Worm (Caenorhabditis elegans) whole organism, young adult: Measurements from ENCODE around the gene F48C5.2.

Experiments used
- B0336.3 ChIP-seq: fragments of 200-800 bp; sonication (Bioruptor generic); IDR thresholded peaks from 2 replicates; pipeline ENCODE4 v1.3.6; 2022; ENCODE audit warnings: missing genetic modification characterization, missing compliant biosample characterization
- D2030.7 ChIP-seq: fragments of 200-800 bp; sonication (Bioruptor generic); IDR thresholded peaks from 2 replicates; pipeline ENCODE4 v1.3.6; 2022; ENCODE audit warnings: missing genetic modification reagents, missing genetic modification characterization, missing compliant biosample characterization
- T07F8.4 ChIP-seq: sonication (generic microtip); optimal IDR thresholded peaks from 2 replicates; lab custom pipeline; 2016; ENCODE audit warnings: mild to moderate bottlenecking, missing genetic modification characterization, moderate library complexity, missing compliant biosample characterization
- Y56A3A.18 ChIP-seq: fragments of 200-800 bp; sonication (Bioruptor generic); IDR thresholded peaks from 2 replicates; pipeline ENCODE4 v1.3.6; 2022; ENCODE audit warnings: missing genetic modification reagents, missing genetic modification characterization, missing compliant biosample characterization
- Y67H2A.10 ChIP-seq: fragments of 200-800 bp; sonication (Bioruptor generic); conservative IDR thresholded peaks from 2 replicates; pipeline ENCODE4 v1.3.6; 2022; ENCODE audit warnings: missing genetic modification reagents, missing genetic modification characterization, missing compliant biosample characterization
- atf-7 ChIP-seq: sonication (generic microtip); optimal IDR thresholded peaks from 2 replicates; lab custom pipeline; 2017; ENCODE audit warnings: mild to moderate bottlenecking, missing genetic modification characterization, missing compliant biosample characterization
- attf-6 ChIP-seq: fragments of 200-800 bp; sonication (Bioruptor generic); IDR thresholded peaks from 2 replicates; pipeline ENCODE4 v1.3.6; 2022; ENCODE audit warnings: missing genetic modification reagents, missing genetic modification characterization, missing compliant biosample characterization
- ceh-27 ChIP-seq: fragments of 200-800 bp; sonication (Bioruptor generic); optimal IDR thresholded peaks from 2 replicates; lab custom pipeline; 2018; ENCODE audit warnings: mild to moderate bottlenecking, missing genetic modification characterization, moderate library complexity, missing compliant biosample characterization
- ceh-79 ChIP-seq: sonication (generic microtip); optimal IDR thresholded peaks from 2 replicates; lab custom pipeline; 2017; ENCODE audit warnings: mild to moderate bottlenecking, missing genetic modification characterization, missing compliant biosample characterization
- dpff-1 ChIP-seq: sonication (generic microtip); optimal IDR thresholded peaks from 2 replicates; lab custom pipeline; 2017; ENCODE audit warnings: mild to moderate bottlenecking, missing genetic modification characterization, missing compliant biosample characterization
- egl-44 ChIP-seq: fragments of 200-800 bp; sonication (Bioruptor generic); IDR thresholded peaks from 2 replicates; pipeline ENCODE4 v1.3.6; 2022; ENCODE audit warnings: missing genetic modification reagents, missing genetic modification characterization, missing compliant biosample characterization
- ekl-4 ChIP-seq: fragments of 200-800 bp; sonication (Bioruptor generic); IDR thresholded peaks from 2 replicates; pipeline ENCODE4 v1.3.6; 2022; ENCODE audit warnings: missing genetic modification reagents, missing genetic modification characterization, missing compliant biosample characterization
- gei-17 ChIP-seq: fragments of 200-800 bp; sonication (Bioruptor generic); optimal IDR thresholded peaks from 2 replicates; lab custom pipeline; 2018; ENCODE audit warnings: mild to moderate bottlenecking, missing genetic modification characterization, missing compliant biosample characterization
- hmg-20 ChIP-seq: fragments of 200-800 bp; sonication (Bioruptor generic); IDR thresholded peaks from 2 replicates; pipeline ENCODE4 v1.3.6; 2022; ENCODE audit warnings: missing genetic modification reagents, missing genetic modification characterization, missing compliant biosample characterization
- lag-1 ChIP-seq: fragments of 200-800 bp; sonication (Bioruptor generic); IDR thresholded peaks from 2 replicates; pipeline ENCODE4 v1.3.6; 2022; ENCODE audit warnings: missing genetic modification reagents, missing genetic modification characterization, missing compliant biosample characterization
- lir-1 ChIP-seq: fragments of 200-800 bp; sonication (Bioruptor generic); conservative IDR thresholded peaks from 2 replicates; pipeline ENCODE4 v1.3.6; 2022; ENCODE audit warnings: missing genetic modification reagents, missing genetic modification characterization, missing compliant biosample characterization
- lsl-1 ChIP-seq: fragments of 200-800 bp; sonication (Bioruptor generic); optimal IDR thresholded peaks from 2 replicates; lab custom pipeline; 2018; ENCODE audit warnings: mild to moderate bottlenecking, missing genetic modification characterization, moderate library complexity, missing compliant biosample characterization
- mcd-1 ChIP-seq: fragments of 200-800 bp; sonication (Bioruptor generic); IDR thresholded peaks from 2 replicates; pipeline ENCODE4 v1.3.6; 2022; ENCODE audit warnings: missing genetic modification reagents, missing genetic modification characterization, missing compliant biosample characterization
- mel-28 ChIP-seq: sonication (generic microtip); optimal IDR thresholded peaks from 2 replicates; lab custom pipeline; 2016; ENCODE audit warnings: borderline replicate concordance, mild to moderate bottlenecking, missing genetic modification characterization, missing compliant biosample characterization
- mxl-1 ChIP-seq: sonication (generic microtip); optimal IDR thresholded peaks from 2 replicates; lab custom pipeline; 2016; ENCODE audit warnings: missing genetic modification characterization, missing compliant biosample characterization
- nfya-1 ChIP-seq: sonication (generic microtip); optimal IDR thresholded peaks from 2 replicates; lab custom pipeline; 2017; ENCODE audit warnings: antibody characterized with exemption, missing compliant biosample characterization, missing genetic modification characterization, borderline replicate concordance; ENCODE audit not compliant: insufficient read depth
- nfya-2 ChIP-seq: fragments of 200-800 bp; sonication (Bioruptor generic); IDR thresholded peaks from 2 replicates; pipeline ENCODE4 v1.3.6; 2022; ENCODE audit warnings: missing genetic modification reagents, missing genetic modification characterization, missing compliant biosample characterization
- nfyb-1 ChIP-seq: fragments of 200-800 bp; sonication (Bioruptor generic); IDR thresholded peaks from 2 replicates; pipeline ENCODE4 v1.3.6; 2022; ENCODE audit warnings: missing genetic modification reagents, missing genetic modification characterization, missing compliant biosample characterization
- nhr-179 ChIP-seq: sonication (generic microtip); optimal IDR thresholded peaks from 2 replicates; lab custom pipeline; 2016; ENCODE audit warnings: mild to moderate bottlenecking, missing genetic modification characterization, missing compliant biosample characterization
- pha-4 ChIP-seq: fragments of 150-350 bp; sonication (generic microtip); optimal IDR thresholded peaks from 2 replicates; lab custom pipeline; 2014; ENCODE audit warnings: missing biosample characterization, missing genetic modification reagents, missing genetic modification characterization
- snpc-4 ChIP-seq, 5 experiments: fragments of 150-350 bp in 1 of 5; sonication (generic microtip) in 4 of 5; optimal IDR thresholded peaks; 2 replicates each; lab custom pipeline; 2014 to 2018; ENCODE audit warnings: missing genetic modification characterization in 5 of 5, missing biosample characterization in 3 of 5, antibody characterized with exemption in 2 of 5, mild to moderate bottlenecking in 2 of 5, missing compliant biosample characterization in 2 of 5, missing genotype in 2 of 5, moderate library complexity in 2 of 5, missing genetic modification reagents in 1 of 5
- somi-1 ChIP-seq: fragments of 200-800 bp; sonication (Bioruptor generic); optimal IDR thresholded peaks from 2 replicates; lab custom pipeline; 2018; ENCODE audit warnings: mild to moderate bottlenecking, missing genetic modification characterization, missing compliant biosample characterization
- zim-3 ChIP-seq: sonication (generic microtip); optimal IDR thresholded peaks from 2 replicates; lab custom pipeline; 2017; ENCODE audit warnings: mild to moderate bottlenecking, missing genetic modification characterization, moderate library complexity, missing compliant biosample characterization
- ztf-28 ChIP-seq: fragments of 200-800 bp; sonication (Bioruptor generic); IDR thresholded peaks from 2 replicates; pipeline ENCODE4 v1.3.6; 2022; ENCODE audit warnings: missing genetic modification reagents, missing genetic modification characterization, missing compliant biosample characterization
- ztf-3 ChIP-seq: fragments of 200-800 bp; sonication (Bioruptor generic); optimal IDR thresholded peaks from 2 replicates; lab custom pipeline; 2018; ENCODE audit warnings: mild to moderate bottlenecking, missing genetic modification characterization, missing compliant biosample characterization
- ztf-6 ChIP-seq: fragments of 200-800 bp; sonication (Bioruptor generic); IDR thresholded peaks from 2 replicates; pipeline ENCODE4 v1.3.6; 2022; ENCODE audit warnings: missing genetic modification reagents, missing genetic modification characterization, missing compliant biosample characterization

Gene F48C5.2

DNA sequence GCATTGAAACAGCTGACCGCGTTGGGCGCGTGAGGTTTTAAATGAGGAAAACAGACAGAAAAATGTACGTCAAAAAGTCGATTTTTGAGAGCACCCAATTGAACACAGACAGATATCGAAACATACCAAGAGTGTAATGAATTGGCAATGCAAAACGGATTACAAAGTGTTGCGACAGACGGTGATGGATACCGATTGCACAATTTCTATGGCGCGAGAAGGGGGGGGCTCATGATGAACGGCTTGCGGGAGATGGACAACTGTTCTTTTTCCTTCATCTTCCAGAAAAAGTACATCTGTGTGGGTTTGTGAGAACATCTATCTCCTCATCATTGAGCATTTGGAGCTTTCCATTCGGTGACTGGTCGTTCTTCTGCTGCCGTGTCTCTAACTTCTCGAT lies 9.4 kb upstream of the F48C5.2 start (continued):
- TF ChIP-seq lir-1, result no peak
- no peak for TF ChIP-seq Y67H2A.10 (GFP tag; lab: Robert Waterston, UW)
- TF ChIP-seq lag-1 (GFP tag; lab: Robert Waterston, UW), result no peak

DNA sequence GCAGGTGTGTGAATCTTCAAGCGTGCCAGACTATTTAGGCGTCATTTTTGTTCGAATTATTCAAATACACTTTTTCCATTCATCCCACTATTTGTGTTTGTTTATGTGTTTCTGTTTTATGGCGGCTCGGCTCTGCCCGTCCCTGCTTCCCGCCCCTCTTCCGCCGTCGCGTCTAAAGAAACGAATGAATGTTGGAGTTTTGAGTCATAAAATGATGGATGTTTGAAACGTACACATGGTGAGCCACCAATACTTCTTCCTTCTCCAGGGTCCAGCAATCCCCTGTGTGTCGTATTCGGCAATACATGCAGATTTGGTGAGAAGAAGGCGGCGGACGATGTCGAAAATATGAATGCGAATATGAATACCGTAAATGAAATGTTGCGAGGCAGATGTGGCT lies 8.9 kb upstream of the F48C5.2 start:
- TF ChIP-seq ztf-3 (GFP tag; lab: Kevin White, UChicago) (no peak), gei-17 (GFP tag; lab: Kevin White, UChicago) (no peak), Y56A3A.18 (GFP tag; lab: Robert Waterston, UW) (no peak), ztf-28 (GFP tag; lab: Robert Waterston, UW) (no peak), nhr-179 (tag; lab: Kevin White, UChicago) (no peak), D2030.7 (GFP tag; lab: Robert Waterston, UW) (no peak), pha-4 (tag; lab: Kevin White, UChicago) (no peak), mxl-1 (no peak), ceh-27 (GFP tag; lab: Kevin White, UChicago) (no peak), egl-44 (GFP tag; lab: Robert Waterston, UW) (no peak), atf-7 (tag; lab: Kevin White, UChicago) (no peak), nfya-1 (tag; lab: Kevin White, UChicago) (no peak), lir-1 (no peak)

DNA sequence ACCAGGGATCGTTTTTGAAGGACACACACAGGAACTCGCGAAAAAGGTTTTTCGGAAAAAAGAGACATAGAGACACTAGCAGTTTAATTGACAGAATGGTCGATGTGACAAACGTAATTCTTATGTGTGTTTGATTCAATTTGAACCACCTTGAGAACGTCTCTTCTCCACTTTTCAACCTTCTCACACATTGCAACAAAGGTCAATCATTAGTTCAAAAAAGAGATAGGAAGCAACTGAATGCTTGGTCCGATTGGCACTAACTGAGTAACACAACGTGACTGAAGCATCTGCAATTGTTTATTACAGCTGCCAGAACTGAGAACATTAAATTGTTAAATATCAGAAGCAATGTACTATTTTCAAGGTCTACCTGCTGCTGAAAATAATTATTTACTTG lies 8.0 kb upstream of the F48C5.2 start:
- TF ChIP-seq hmg-20 (GFP tag; lab: Robert Waterston, UW) (no peak), ztf-3 (GFP tag; lab: Kevin White, UChicago) (no peak), T07F8.4 (tag; lab: Kevin White, UChicago) (no peak), ztf-6 (GFP tag; lab: Robert Waterston, UW) (no peak)

DNA sequence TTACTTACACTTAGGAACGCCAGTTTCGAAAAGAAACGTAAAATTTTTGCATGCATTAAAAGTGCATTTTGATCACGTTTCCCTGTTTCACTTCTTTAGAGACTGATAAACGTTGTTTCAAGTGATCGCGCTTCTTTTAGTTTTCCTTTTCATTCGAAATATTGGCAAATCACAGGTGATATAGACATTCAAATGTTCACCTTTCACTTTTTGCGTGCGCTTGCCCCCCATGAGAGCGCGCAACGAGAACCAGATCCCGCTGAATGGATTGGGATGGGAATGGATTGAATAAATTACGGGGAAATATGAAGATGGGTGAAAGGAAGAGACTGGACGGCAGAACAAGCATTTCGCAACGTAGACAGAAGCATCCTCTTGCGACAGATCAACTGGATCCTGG lies 7.4 kb upstream of the F48C5.2 start:
- TF ChIP-seq snpc-4 (GFP tag; optimal IDR thresholded peaks at IDR 0.05; lab: Kevin White, UChicago) (no peak), snpc-4 (tag; optimal IDR thresholded peaks at IDR 0.05; lab: Kevin White, UChicago) (no peak), nfyb-1 (GFP tag; lab: Robert Waterston, UW) (no peak), zim-3 (peak; percentile 2)

DNA sequence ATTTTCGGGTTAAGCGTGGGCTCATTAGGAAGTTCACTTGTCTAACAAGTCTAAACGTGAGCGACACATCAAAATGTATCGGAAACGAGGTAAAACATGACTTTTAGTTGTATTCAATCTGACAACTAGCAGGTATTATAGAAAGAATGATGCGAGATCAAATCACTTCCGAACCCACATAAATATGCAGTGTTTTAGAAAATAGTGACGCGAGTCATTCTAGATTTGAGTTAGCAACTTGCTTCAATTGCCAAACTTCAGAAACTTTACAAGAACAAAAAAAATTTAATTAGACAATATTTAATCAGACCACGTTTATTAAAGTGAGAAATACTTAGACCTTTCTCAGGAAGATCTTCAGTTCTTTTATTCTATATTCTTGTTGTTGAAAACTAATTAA lies 2.5 kb upstream of the F48C5.2 start:
- TF ChIP-seq ekl-4 (GFP tag; lab: Robert Waterston, UW), result no peak
- TF ChIP-seq dpff-1, result no peak
- TF ChIP-seq lsl-1 (GFP tag; lab: Kevin White, UChicago), result no peak
- no peak for TF ChIP-seq B0336.3 (GFP tag; lab: Robert Waterston, UW)

DNA sequence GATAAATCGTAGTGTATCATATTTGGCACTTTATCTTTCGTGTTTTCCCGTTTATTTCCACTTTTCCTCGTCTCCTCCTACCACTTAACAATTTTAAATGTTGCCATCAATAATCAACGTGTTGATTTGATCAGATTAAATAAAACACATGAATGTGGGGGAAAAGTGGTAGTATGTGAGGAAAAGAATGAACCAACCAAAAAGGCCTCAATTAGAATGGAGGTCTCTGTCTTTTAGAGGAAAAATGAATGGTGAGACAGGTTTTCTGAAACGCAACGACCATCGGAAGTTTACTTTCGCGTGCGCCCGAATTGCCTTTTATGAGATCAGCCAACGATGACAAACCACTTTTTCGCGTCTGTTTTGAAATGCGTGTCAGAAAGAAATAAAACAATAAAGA lies 1.8 kb downstream of the F48C5.2 start:
- TF ChIP-seq attf-6 (no peak), ceh-79 (no peak), Y56A3A.18 (GFP tag; lab: Robert Waterston, UW) (no peak), mcd-1 (GFP tag; lab: Robert Waterston, UW) (no peak)

DNA sequence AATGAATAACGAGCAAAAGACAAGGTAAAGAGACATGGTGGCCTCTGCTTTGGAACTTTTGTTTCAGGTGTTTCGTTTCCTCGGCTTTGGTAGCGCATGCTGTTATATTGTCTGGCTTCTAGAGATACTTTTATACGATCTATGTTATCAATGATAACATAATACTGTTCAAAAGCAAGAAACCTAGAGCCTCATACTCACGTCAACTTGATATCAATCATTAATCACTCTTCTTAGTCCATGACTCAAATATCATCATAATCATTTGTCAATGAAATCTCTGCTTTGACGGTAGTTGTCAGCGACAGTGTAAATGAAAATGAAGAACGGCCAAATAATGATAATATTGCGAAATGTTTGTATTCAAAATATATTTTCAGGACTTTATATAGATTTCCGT lies 3.9 kb downstream of the F48C5.2 start:
- TF ChIP-seq nfya-2 (GFP tag; lab: Robert Waterston, UW) (no peak), mel-28 (no peak), somi-1 (GFP tag; lab: Kevin White, UChicago) (peak; percentile 7)
